Fruit fly (Drosophila melanogaster) whole organism: ENCODE data around the gene CG1213.

Source experiments
- CG8478 ChIP-seq: fragments of >200 bp; optimal IDR thresholded peaks from 2 replicates; lab custom pipeline; 2018; ENCODE audit warnings: inconsistent platforms
- EcR ChIP-seq, 2 experiments: fragments of >200 bp; optimal IDR thresholded peaks; 2 replicates each; lab custom pipeline; 2017; ENCODE audit warnings: missing biosample characterization in 2 of 2, missing genetic modification characterization in 2 of 2, missing genetic modification reagents in 2 of 2
- pan ChIP-seq: fragments of >200 bp; optimal IDR thresholded peaks from 2 replicates; lab custom pipeline; 2017
- usp ChIP-seq: fragments of >200 bp; optimal IDR thresholded peaks from 2 replicates; lab custom pipeline; 2017; ENCODE audit warnings: missing biosample characterization, missing genetic modification characterization, mixed read lengths

DNA sequence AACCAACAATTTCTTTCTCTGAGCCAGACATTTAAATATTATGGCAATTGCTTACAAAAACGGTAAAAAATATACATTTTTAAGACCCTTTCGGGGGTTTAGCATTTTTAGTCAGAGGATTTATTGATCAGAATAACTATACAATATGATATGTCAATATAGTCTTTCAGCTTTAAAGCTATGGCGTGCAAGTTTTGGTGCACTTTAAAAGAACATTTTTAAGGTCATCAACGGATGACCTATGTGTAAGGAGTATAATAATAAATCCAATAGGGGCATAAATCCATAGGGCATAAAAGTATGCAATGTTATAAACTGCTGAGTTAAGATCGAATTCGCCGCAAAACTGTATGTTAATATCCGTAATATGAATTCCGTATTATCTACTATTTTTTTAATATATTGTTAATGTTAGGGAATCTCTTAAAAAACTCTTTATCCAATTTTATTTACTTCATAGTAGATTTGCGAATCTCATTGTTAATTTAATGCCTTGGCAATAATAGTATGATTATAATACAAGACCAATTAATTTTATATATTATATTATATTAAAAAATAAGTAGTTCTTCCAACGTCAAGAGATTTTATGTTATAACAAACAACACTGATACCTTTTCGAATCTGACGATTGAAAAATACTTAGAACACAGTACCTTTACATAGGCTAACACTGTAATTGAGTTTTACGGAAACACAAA, 5.8 kb downstream of the CG1213 start, which contains the start of gene CG14676:
- TF ChIP-seq pan (lab: Kevin White, UChicago) = no peak
- no peak for TF ChIP-seq EcR (GFP tag; optimal IDR thresholded peaks at IDR 0.05; lab: Kevin White, UChicago)
- no peak for TF ChIP-seq CG8478 (lab: Kevin White, UChicago)
- TF ChIP-seq usp (GFP tag; lab: Kevin White, UChicago) = no peak
